Fruit fly (Drosophila melanogaster) whole organism, embryonic: ENCODE measurements around the gene Trs23.

ENCODE experiments used
- Asciz ChIP-seq: fragments of 200-800 bp; sonication (Bioruptor generic); optimal IDR thresholded peaks from 2 replicates; lab custom pipeline; 2017; ENCODE audit warnings: missing biosample characterization, mild to moderate bottlenecking, missing genetic modification characterization, missing genetic modification reagents
- Atf3 ChIP-seq: fragments of 200-800 bp; sonication (Bioruptor generic); optimal IDR thresholded peaks from 3 replicates; lab custom pipeline; 2016; ENCODE audit warnings: missing biosample characterization, missing genetic modification characterization
- B-H2 ChIP-seq: fragments of 200-800 bp; sonication (Bioruptor generic); optimal IDR thresholded peaks from 2 replicates; lab custom pipeline; 2018; ENCODE audit warnings: missing biosample characterization, mild to moderate bottlenecking, missing genetic modification characterization
- CG10209 ChIP-seq: fragments of 200-800 bp; sonication (Bioruptor generic); optimal IDR thresholded peaks from 3 replicates; lab custom pipeline; 2017; ENCODE audit warnings: missing biosample characterization, mild to moderate bottlenecking, missing genetic modification characterization, missing genetic modification reagents
- CG1024 ChIP-seq: fragments of 200-800 bp; sonication (Bioruptor generic); IDR thresholded peaks from 2 replicates; pipeline ENCODE4 v1.3.6; 2022; ENCODE audit warnings: missing biosample characterization, missing genetic modification characterization
- CG10366 ChIP-seq: fragments of 200-800 bp; sonication (Bioruptor generic); IDR thresholded peaks from 2 replicates; pipeline ENCODE4 v1.3.6; 2022; ENCODE audit warnings: missing biosample characterization, missing genetic modification characterization
- CG10654 ChIP-seq: fragments of 200-800 bp; sonication (Bioruptor generic); optimal IDR thresholded peaks from 2 replicates; lab custom pipeline; 2016; ENCODE audit warnings: missing biosample characterization, missing genetic modification characterization
- CG11093 ChIP-seq: fragments of 200-800 bp; sonication (Bioruptor generic); IDR thresholded peaks from 3 replicates; pipeline ENCODE4 v1.3.6; 2022; ENCODE audit warnings: missing biosample characterization, missing genetic modification characterization
- CG11247 ChIP-seq: fragments of 200-800 bp; sonication (Bioruptor generic); IDR thresholded peaks from 2 replicates; pipeline ENCODE4 v1.3.6; 2022; ENCODE audit warnings: missing biosample characterization, missing genetic modification characterization
- CG11398 ChIP-seq: fragments of 200-800 bp; sonication (Bioruptor generic); optimal IDR thresholded peaks from 2 replicates; lab custom pipeline; 2016; ENCODE audit warnings: missing biosample characterization, missing genetic modification characterization
- CG13624 ChIP-seq: fragments of 200-800 bp; sonication (Bioruptor generic); optimal IDR thresholded peaks from 2 replicates; lab custom pipeline; 2016; ENCODE audit warnings: missing biosample characterization, missing genetic modification characterization
- CG14965 ChIP-seq: fragments of 200-800 bp; sonication (Bioruptor generic); optimal IDR thresholded peaks from 2 replicates; lab custom pipeline; 2016; ENCODE audit warnings: missing biosample characterization, missing genetic modification characterization, borderline replicate concordance
- CG17568 ChIP-seq: fragments of 200-800 bp; sonication (Bioruptor generic); optimal IDR thresholded peaks from 2 replicates; lab custom pipeline; 2018; ENCODE audit warnings: missing biosample characterization, mild to moderate bottlenecking, missing genetic modification characterization, moderate library complexity
- CG17802 ChIP-seq: fragments of 200-800 bp; sonication (Bioruptor generic); optimal IDR thresholded peaks from 2 replicates; lab custom pipeline; 2018; ENCODE audit warnings: missing biosample characterization, mild to moderate bottlenecking, missing genetic modification characterization, moderate library complexity
- CG2875 ChIP-seq: fragments of 200-800 bp; sonication (Bioruptor generic); optimal IDR thresholded peaks from 2 replicates; lab custom pipeline; 2017; ENCODE audit warnings: missing biosample characterization, mild to moderate bottlenecking, missing genetic modification characterization, missing genetic modification reagents
- CG32532 ChIP-seq: fragments of 200-800 bp; sonication (Bioruptor generic); IDR thresholded peaks from 2 replicates; pipeline ENCODE4 v1.3.6; 2022; ENCODE audit warnings: missing biosample characterization, missing genetic modification characterization
- CG34224 ChIP-seq: fragments of 200-800 bp; sonication (Bioruptor generic); IDR thresholded peaks from 3 replicates; pipeline ENCODE4 v1.3.6; 2022; ENCODE audit warnings: missing biosample characterization, missing genetic modification characterization; ENCODE audit not compliant: partially characterized antibody
- CG4730 ChIP-seq: fragments of 200-800 bp; sonication (Bioruptor generic); IDR thresholded peaks from 2 replicates; pipeline ENCODE4 v1.3.6; 2022; ENCODE audit warnings: missing biosample characterization, missing genetic modification characterization
- CG6683 ChIP-seq: fragments of 200-800 bp; sonication (Bioruptor generic); optimal IDR thresholded peaks from 2 replicates; lab custom pipeline; 2017; ENCODE audit warnings: missing biosample characterization, mild to moderate bottlenecking, missing genetic modification characterization, missing genetic modification reagents
- CG8765 ChIP-seq: fragments of 200-800 bp; sonication (Bioruptor generic); IDR thresholded peaks from 2 replicates; pipeline ENCODE4 v1.3.6; 2022; ENCODE audit warnings: missing biosample characterization, missing genetic modification characterization
- Chrac-16 ChIP-seq: fragments of 200-800 bp; sonication (Bioruptor generic); optimal IDR thresholded peaks from 3 replicates; lab custom pipeline; 2016; ENCODE audit warnings: missing biosample characterization, missing genetic modification characterization
- D ChIP-seq, 2 experiments: fragments of 200-800 bp in 1 of 2; fragments of >200 bp in 1 of 2; sonication (Bioruptor generic) in 1 of 2; optimal IDR thresholded peaks; 2 replicates in 1 of 2; 3 replicates in 1 of 2; lab custom pipeline; 2017; ENCODE audit warnings: mild to moderate bottlenecking in 1 of 2, missing biosample characterization in 1 of 2, missing genetic modification characterization in 1 of 2, missing genetic modification reagents in 1 of 2
- Dek ChIP-seq: fragments of 200-800 bp; sonication (Bioruptor generic); optimal IDR thresholded peaks from 3 replicates; lab custom pipeline; 2019; ENCODE audit warnings: missing biosample characterization, mild to moderate bottlenecking, missing genetic modification characterization, moderate library complexity
- Hmx ChIP-seq: fragments of 200-800 bp; sonication (Bioruptor generic); optimal IDR thresholded peaks from 2 replicates; lab custom pipeline; 2016; ENCODE audit warnings: missing biosample characterization, missing genetic modification characterization
- Myb ChIP-seq: fragments of 200-800 bp; sonication (Bioruptor generic); optimal IDR thresholded peaks from 2 replicates; lab custom pipeline; 2016; ENCODE audit warnings: missing biosample characterization, missing genetic modification characterization
- NFAT ChIP-seq: fragments of 200-800 bp; sonication (Bioruptor generic); IDR thresholded peaks from 2 replicates; pipeline ENCODE4 v1.3.6; 2022; ENCODE audit warnings: missing biosample characterization, missing genetic modification characterization
- Neu2 ChIP-seq: fragments of 200-800 bp; sonication (Bioruptor generic); optimal IDR thresholded peaks from 3 replicates; lab custom pipeline; 2016; ENCODE audit warnings: missing biosample characterization, missing genetic modification characterization, borderline replicate concordance
- Oli ChIP-seq: fragments of 200-800 bp; sonication (Bioruptor generic); optimal IDR thresholded peaks from 2 replicates; lab custom pipeline; 2018; ENCODE audit warnings: missing biosample characterization, mild to moderate bottlenecking, missing genetic modification characterization, moderate library complexity
- Ptx1 ChIP-seq: fragments of 200-800 bp; sonication (Bioruptor generic); IDR thresholded peaks from 2 replicates; pipeline ENCODE4 v1.3.6; 2022; ENCODE audit warnings: missing biosample characterization, missing genetic modification characterization
- TFAM ChIP-seq: fragments of 200-800 bp; sonication (Bioruptor generic); optimal IDR thresholded peaks from 2 replicates; lab custom pipeline; 2017; ENCODE audit warnings: missing biosample characterization, missing genetic modification characterization, inconsistent platforms
- Tbp ChIP-seq: fragments of >200 bp; optimal IDR thresholded peaks from 2 replicates; lab custom pipeline; 2018; ENCODE audit warnings: missing biosample characterization, missing genetic modification characterization
- Vsx1 ChIP-seq: fragments of 200-800 bp; sonication (Bioruptor generic); optimal IDR thresholded peaks from 2 replicates; lab custom pipeline; 2017; ENCODE audit warnings: missing biosample characterization, mild to moderate bottlenecking, missing genetic modification characterization, missing genetic modification reagents
- bigmax ChIP-seq: fragments of 200-800 bp; sonication (Bioruptor generic); optimal IDR thresholded peaks from 2 replicates; lab custom pipeline; 2018; ENCODE audit warnings: missing biosample characterization, mild to moderate bottlenecking, missing genetic modification characterization
- cg ChIP-seq: fragments of 200-800 bp; sonication (Bioruptor generic); optimal IDR thresholded peaks from 3 replicates; lab custom pipeline; 2019; ENCODE audit warnings: missing biosample characterization, mild to moderate bottlenecking, missing genetic modification characterization, moderate library complexity
- ewg ChIP-seq: fragments of 200-800 bp; sonication (Bioruptor generic); optimal IDR thresholded peaks from 3 replicates; lab custom pipeline; 2017; ENCODE audit warnings: mild to moderate bottlenecking, missing biosample characterization, missing genetic modification reagents, missing genetic modification characterization
- gfzf ChIP-seq: fragments of 200-800 bp; sonication (Bioruptor generic); optimal IDR thresholded peaks from 2 replicates; lab custom pipeline; 2016; ENCODE audit warnings: missing biosample characterization, mild to moderate bottlenecking, missing genetic modification characterization, moderate library complexity
- lola ChIP-seq, 3 experiments: fragments of >200 bp in 2 of 3; fragments of 200-800 bp in 1 of 3; sonication (Bioruptor generic) in 1 of 3; optimal IDR thresholded peaks; 2 replicates each; lab custom pipeline; 2017 to 2019; ENCODE audit warnings: missing biosample characterization in 3 of 3, missing genetic modification characterization in 3 of 3, mild to moderate bottlenecking in 1 of 3, moderate library complexity in 1 of 3
- pan ChIP-seq, 4 experiments: fragments of >200 bp in 3 of 4; fragments of 200-800 bp in 1 of 4; sonication (Bioruptor generic) in 1 of 4; optimal IDR thresholded peaks in 3 of 4; IDR thresholded peaks in 1 of 4; 2 replicates each; pipeline versions ENCODE4 v1.3.6 to Lab custom; 2017 to 2022; ENCODE audit warnings: missing biosample characterization in 2 of 4, missing genetic modification characterization in 2 of 4, mixed read lengths in 1 of 4
- pnt ChIP-seq: fragments of 200-800 bp; sonication (Bioruptor generic); optimal IDR thresholded peaks from 3 replicates; lab custom pipeline; 2016; ENCODE audit warnings: missing biosample characterization, missing genetic modification characterization
- row ChIP-seq: fragments of 200-800 bp; sonication (Bioruptor generic); IDR thresholded peaks from 3 replicates; pipeline ENCODE4 v1.3.6; 2022; ENCODE audit warnings: missing biosample characterization, missing genetic modification characterization
- sc ChIP-seq, 3 experiments: fragments of >200 bp in 2 of 3; fragments of 200-800 bp in 1 of 3; sonication (Bioruptor generic) in 1 of 3; optimal IDR thresholded peaks; 2 replicates in 2 of 3; 3 replicates in 1 of 3; lab custom pipeline; 2017; ENCODE audit warnings: mild to moderate bottlenecking in 1 of 3, missing biosample characterization in 1 of 3, missing genetic modification characterization in 1 of 3, missing genetic modification reagents in 1 of 3
- schlank ChIP-seq: fragments of 200-800 bp; sonication (Bioruptor generic); optimal IDR thresholded peaks from 2 replicates; lab custom pipeline; 2018; ENCODE audit warnings: missing biosample characterization, mild to moderate bottlenecking, missing genetic modification characterization
- sim ChIP-seq: fragments of 200-800 bp; sonication (Bioruptor generic); IDR thresholded peaks from 2 replicates; pipeline ENCODE4 v1.3.6; 2022; ENCODE audit warnings: missing biosample characterization, missing genetic modification characterization
- sima ChIP-seq: fragments of 200-800 bp; sonication (Bioruptor generic); optimal IDR thresholded peaks from 2 replicates; lab custom pipeline; 2016; ENCODE audit warnings: missing biosample characterization, missing genetic modification characterization
- slou ChIP-seq: fragments of 200-800 bp; sonication (Bioruptor generic); optimal IDR thresholded peaks from 3 replicates; lab custom pipeline; 2016; ENCODE audit warnings: missing biosample characterization, missing genetic modification characterization
- usp ChIP-seq: fragments of >200 bp; optimal IDR thresholded peaks from 2 replicates; lab custom pipeline; 2017; ENCODE audit warnings: missing biosample characterization, missing genetic modification characterization
- z ChIP-seq: fragments of 200-800 bp; sonication (Bioruptor generic); IDR thresholded peaks from 3 replicates; pipeline ENCODE4 v1.3.6; 2022; ENCODE audit warnings: missing biosample characterization, missing genetic modification characterization

The Trs23 gene

dm6 chr2L:8691292-8691975 lies 5.4 kb downstream of the Trs23 start (continued):
- TF ChIP-seq CG1024 (GFP tag; lab: Robert Waterston, UW) (no peak), sc (optimal IDR thresholded peaks at IDR 0.05; lab: Kevin White, UChicago) (no peak), sc (GFP tag; optimal IDR thresholded peaks at IDR 0.05; lab: Kevin White, UChicago) (peak; percentile 84), z (0 out of 3 replicates have a peak, but pooled peaks have one; percentile 49), schlank (no peak), CG13624 (GFP tag; lab: Kevin White, UChicago) (peak; percentile 65), B-H2 (GFP tag; lab: Kevin White, UChicago) (peak; percentile 67), ewg (GFP tag; lab: Kevin White, UChicago) (peak; percentile 81), CG10209 (GFP tag; lab: Kevin White, UChicago) (peak; percentile 86), cg (GFP tag; lab: Kevin White, UChicago) (peak; percentile 85), Oli (tag; lab: Kevin White, UChicago) (peak; percentile 94), pnt (peak; percentile 33), usp (GFP tag; lab: Kevin White, UChicago) (no peak), row (peak; percentile 87), Myb (GFP tag; lab: Kevin White, UChicago) (no peak), CG11093 (GFP tag; lab: Robert Waterston, UW) (0 out of 3 replicates have a peak, but pooled peaks have one; percentile 28), CG11247 (GFP tag; lab: Robert Waterston, UW) (peak; percentile 27; the same call in 1 of the 2 replicates), Ptx1 (peak; percentile 76), NFAT (GFP tag; lab: Robert Waterston, UW) (peak; percentile 46; the same call in 1 of the 2 replicates), Vsx1 (peak; percentile 74), CG11398 (peak; percentile 53), sim (no peak), Chrac-16 (GFP tag; lab: Kevin White, UChicago) (peak; percentile 74), TFAM (GFP tag; lab: Kevin White, UChicago) (peak; percentile 35), CG10366 (GFP tag; lab: Robert Waterston, UW) (no peak; the same call in 1 of the 2 replicates), CG32532 (GFP tag; lab: Robert Waterston, UW) (peak; percentile 70), CG2875 (GFP tag; lab: Kevin White, UChicago) (peak; percentile 80), pan (optimal IDR thresholded peaks at IDR 0.05; lab: Kevin White, UChicago) (no peak), pan (GFP tag; optimal IDR thresholded peaks at IDR 0.05 in 1 of 2, IDR thresholded peaks at IDR 0.05 in 1 of 2) (peak in 1 of 2 experiments; percentile 77), D (optimal IDR thresholded peaks at IDR 0.05; lab: Kevin White, UChicago) (no peak), D (GFP tag; optimal IDR thresholded peaks at IDR 0.05; lab: Kevin White, UChicago) (peak; percentile 91), Hmx (GFP tag; lab: Kevin White, UChicago) (no peak), Atf3 (GFP tag; lab: Kevin White, UChicago) (peak; percentile 62), Asciz (GFP tag; lab: Kevin White, UChicago) (peak; percentile 82), Neu2 (GFP tag; lab: Kevin White, UChicago) (no peak), CG6683 (peak; percentile 76), CG14965 (no peak), CG8765 (no peak), CG4730 (GFP tag; lab: Robert Waterston, UW) (peak; percentile 56), lola (GFP tag; optimal IDR thresholded peaks at IDR 0.05; lab: Kevin White, UChicago) (peak in 1 of 3 experiments; percentile 94), sima (GFP tag; lab: Kevin White, UChicago) (no peak), Dek (peak; percentile 78), CG34224 (GFP tag; lab: Robert Waterston, UW) (peak; percentile 17; the same call in 1 of the 3 replicates), Tbp (GFP tag; lab: Kevin White, UChicago) (no peak), gfzf (no peak), slou (GFP tag; lab: Kevin White, UChicago) (peak; percentile 56), CG10654 (GFP tag; lab: Kevin White, UChicago) (peak; percentile 78), CG17568 (GFP tag; lab: Kevin White, UChicago) (peak; percentile 54), CG17802 (tag; lab: Kevin White, UChicago) (no peak), bigmax (GFP tag; lab: Kevin White, UChicago) (no peak)
